Fruit fly (Drosophila melanogaster): Measurements from ENCODE around the gene Asciz.
A peak's percentile ranks its signal among the peaks of the same experiment; 100 is the strongest.

The Asciz gene

dm6 chr3L:3149060-3149872 lies 16.8 kb downstream of the Asciz start (continued):
- TF ChIP-seq CG6765 (GFP tag; optimal IDR thresholded peaks at IDR 0.05), result peak; percentile 3
- TF ChIP-seq NK7.1 (GFP tag; optimal IDR thresholded peaks at IDR 0.05), result no peak
- TF ChIP-seq Usf (GFP tag; optimal IDR thresholded peaks at IDR 0.05), result no peak
- TF ChIP-seq HLH3B (GFP tag; IDR thresholded peaks at IDR 0.05), result no peak
- TF ChIP-seq corto (GFP tag; optimal IDR thresholded peaks at IDR 0.05), result no peak
- no peak for TF ChIP-seq Nf-YC (tag; optimal IDR thresholded peaks at IDR 0.05)
- TF ChIP-seq Hand (GFP tag; optimal IDR thresholded peaks at IDR 0.05), result no peak
- no peak for TF ChIP-seq Chrac-16 (GFP tag; optimal IDR thresholded peaks at IDR 0.05)
- no peak for TF ChIP-seq CkIIα-i1 (GFP tag; IDR thresholded peaks at IDR 0.05)
- TF ChIP-seq rib (GFP tag; IDR thresholded peaks at IDR 0.05), result peak; percentile 86
- TF ChIP-seq lab (GFP tag; optimal IDR thresholded peaks at IDR 0.05), result no peak
- TF ChIP-seq ac (GFP tag; optimal IDR thresholded peaks at IDR 0.05), result no peak
- 0 out of 3 replicates have a peak, but pooled peaks have one; percentile 39 for TF ChIP-seq row (GFP tag; IDR thresholded peaks at IDR 0.05)
- TF ChIP-seq CG7928 (GFP tag; optimal IDR thresholded peaks at IDR 0.05), result no peak
- no peak for TF ChIP-seq cad (GFP tag; optimal IDR thresholded peaks at IDR 0.05)
- no peak for TF ChIP-seq jigr1 (GFP tag; IDR thresholded peaks at IDR 0.05)
- no peak for TF ChIP-seq CG14667 (GFP tag; IDR thresholded peaks at IDR 0.05)
- TF ChIP-seq chif (GFP tag; optimal IDR thresholded peaks at IDR 0.05), result no peak
- TF ChIP-seq Hsf (GFP tag; optimal IDR thresholded peaks at IDR 0.05), result no peak
- no peak for TF ChIP-seq CG8281 (tag; optimal IDR thresholded peaks at IDR 0.05)
- TF ChIP-seq mam (GFP tag; optimal IDR thresholded peaks at IDR 0.05), result no peak
- TF ChIP-seq Fer1 (GFP tag; optimal IDR thresholded peaks at IDR 0.05), result peak; percentile 71
- TF ChIP-seq exex (tag; optimal IDR thresholded peaks at IDR 0.05), result peak; percentile 85
- peak; percentile 10 for TF ChIP-seq ewg (GFP tag; optimal IDR thresholded peaks at IDR 0.05)
- no peak for TF ChIP-seq CG10462 (GFP tag; optimal IDR thresholded peaks at IDR 0.05)
- no peak for TF ChIP-seq dmrt99B (tag; optimal IDR thresholded peaks at IDR 0.05)
- no peak for TF ChIP-seq MTF-1 (GFP tag; optimal IDR thresholded peaks at IDR 0.05; ENCODE audit: borderline replicate concordance)
- no peak for TF ChIP-seq usp (GFP tag; optimal IDR thresholded peaks at IDR 0.05)
- no peak for TF ChIP-seq mld (GFP tag; IDR thresholded peaks at IDR 0.05; ENCODE audit: partially characterized antibody)
- TF ChIP-seq CG9215 (GFP tag; IDR thresholded peaks at IDR 0.05), result no peak
- TF ChIP-seq Aef1 (GFP tag; IDR thresholded peaks at IDR 0.05), result 0 out of 3 replicates have a peak, but pooled peaks have one; percentile 37
- no peak for TF ChIP-seq CG1647 (GFP tag; optimal IDR thresholded peaks at IDR 0.05)
- no peak for TF ChIP-seq CG13775 (GFP tag; optimal IDR thresholded peaks at IDR 0.05)
- TF ChIP-seq CG11093 (GFP tag; IDR thresholded peaks at IDR 0.05), result no peak
- no peak for TF ChIP-seq gfzf (GFP tag; optimal IDR thresholded peaks at IDR 0.05)
- TF ChIP-seq CG7839 (tag; optimal IDR thresholded peaks at IDR 0.05), result no peak
- no peak for TF ChIP-seq gce (GFP tag; IDR thresholded peaks at IDR 0.05)
- TF ChIP-seq Rfx (GFP tag; IDR thresholded peaks at IDR 0.05), result peak; percentile 27; the same call in 1 of the 2 replicates
- no peak for TF ChIP-seq CG12236 (GFP tag; optimal IDR thresholded peaks at IDR 0.05)
- TF ChIP-seq CG18011 (GFP tag; optimal IDR thresholded peaks at IDR 0.05), result no peak
- no peak for TF ChIP-seq nmo (GFP tag; optimal IDR thresholded peaks at IDR 0.05)
- peak; percentile 54 for TF ChIP-seq CG8478 (optimal IDR thresholded peaks at IDR 0.05)
- peak; percentile 80 for TF ChIP-seq sd (tag; optimal IDR thresholded peaks at IDR 0.05)
- peak; percentile 45 for TF ChIP-seq CG6854 (GFP tag; optimal IDR thresholded peaks at IDR 0.05)
- no peak for TF ChIP-seq BEAF-32 (GFP tag; optimal IDR thresholded peaks at IDR 0.05)
- TF ChIP-seq cas (GFP tag; IDR thresholded peaks at IDR 0.05), result no peak
- TF ChIP-seq da (GFP tag; optimal IDR thresholded peaks at IDR 0.05), result no peak
- TF ChIP-seq pita (GFP tag; optimal IDR thresholded peaks at IDR 0.05), result no peak
- TF ChIP-seq CG2129 (GFP tag; IDR thresholded peaks at IDR 0.05; ENCODE audit: partially characterized antibody), result no peak
- no peak for TF ChIP-seq sim (GFP tag; IDR thresholded peaks at IDR 0.05)
